Fruit fly (Drosophila melanogaster) whole organism, prepupa: ENCODE measurements around the gene dop.

Experiments
- Blimp-1 ChIP-seq: fragments of 200-800 bp; sonication (Bioruptor generic); optimal IDR thresholded peaks from 3 replicates; lab custom pipeline; 2017; ENCODE audit warnings: missing biosample characterization, missing genetic modification characterization, mild to moderate bottlenecking, moderate library complexity, missing genetic modification reagents
- CG11294 ChIP-seq: fragments of 200-800 bp; sonication (Bioruptor generic); IDR thresholded peaks from 2 replicates; pipeline ENCODE4 v1.3.6; 2022; ENCODE audit warnings: missing biosample characterization, missing genetic modification characterization
- CG3919 ChIP-seq: fragments of 200-800 bp; sonication (Bioruptor generic); optimal IDR thresholded peaks from 3 replicates; lab custom pipeline; 2016; ENCODE audit warnings: missing biosample characterization, missing genetic modification characterization
- CG4318 ChIP-seq: fragments of 200-800 bp; sonication (Bioruptor generic); optimal IDR thresholded peaks from 3 replicates; lab custom pipeline; 2017; ENCODE audit warnings: missing biosample characterization, mild to moderate bottlenecking, missing genetic modification characterization
- CG8632 ChIP-seq: fragments of 200-800 bp; sonication (Bioruptor generic); optimal IDR thresholded peaks from 3 replicates; lab custom pipeline; 2016; ENCODE audit warnings: missing biosample characterization, missing genetic modification characterization
- Eip78C ChIP-seq: fragments of 200-800 bp; sonication (Bioruptor generic); peaks from one replicate; lab custom pipeline; 2016; ENCODE audit warnings: missing biosample characterization, missing genetic modification characterization
- Eip93F ChIP-seq: fragments of 200-800 bp; sonication (Bioruptor generic); optimal IDR thresholded peaks from 2 replicates; lab custom pipeline; 2016; ENCODE audit warnings: missing biosample characterization, mild to moderate bottlenecking, missing genetic modification characterization
- OdsH ChIP-seq: fragments of 200-800 bp; sonication (Bioruptor generic); optimal IDR thresholded peaks from 3 replicates; lab custom pipeline; 2016; ENCODE audit warnings: missing biosample characterization, missing genetic modification characterization
- Sox15 ChIP-seq: fragments of 200-800 bp; sonication (Bioruptor generic); optimal IDR thresholded peaks from 3 replicates; lab custom pipeline; 2016; ENCODE audit warnings: missing biosample characterization, missing genetic modification characterization
- fd59A ChIP-seq: fragments of 200-800 bp; sonication (Bioruptor generic); optimal IDR thresholded peaks from 2 replicates; lab custom pipeline; 2017; ENCODE audit warnings: missing biosample characterization, mild to moderate bottlenecking, missing genetic modification characterization, missing genetic modification reagents
- spab ChIP-seq: fragments of 200-800 bp; sonication (Bioruptor generic); optimal IDR thresholded peaks from 2 replicates; lab custom pipeline; 2017; ENCODE audit warnings: missing biosample characterization, mild to moderate bottlenecking, missing genetic modification characterization, missing genetic modification reagents
- ss ChIP-seq, 2 experiments: fragments of 200-800 bp; sonication (Bioruptor generic); optimal IDR thresholded peaks; 2 replicates in 1 of 2; 3 replicates in 1 of 2; lab custom pipeline; 2017 to 2018; ENCODE audit warnings: mild to moderate bottlenecking in 2 of 2, missing biosample characterization in 2 of 2, missing genetic modification characterization in 2 of 2, moderate library complexity in 1 of 2

- TF ChIP-seq Blimp-1 (no peak), CG8632 (no peak), ss (GFP tag; optimal IDR thresholded peaks at IDR 0.05; lab: Kevin White, UChicago) (no peak), Eip93F (no peak), OdsH (GFP tag; lab: Kevin White, UChicago) (no peak), Eip78C (GFP tag; lab: Kevin White, UChicago) (no peak), spab (GFP tag; lab: Kevin White, UChicago) (no peak), CG4318 (GFP tag; lab: Kevin White, UChicago) (no peak), CG3919 (GFP tag; lab: Kevin White, UChicago) (no peak), fd59A (GFP tag; lab: Kevin White, UChicago) (no peak), Sox15 (GFP tag; lab: Kevin White, UChicago) (no peak), CG11294 (no peak)
These were observed 18.5 kb upstream of the dop start for dm6 chr3L:15547187-15547790.
